Fruit fly (Drosophila melanogaster) whole organism, embryonic: ENCODE measurements around the gene Sry-alpha.

Experiments used
- B-H1 ChIP-seq: fragments of 200-800 bp; sonication (Bioruptor generic); IDR thresholded peaks from 3 replicates; pipeline ENCODE4 v1.3.6; 2022; ENCODE audit warnings: missing biosample characterization, missing genetic modification characterization
- CG10431 ChIP-seq: fragments of 200-800 bp; sonication (Bioruptor generic); optimal IDR thresholded peaks from 3 replicates; lab custom pipeline; 2018; ENCODE audit warnings: missing biosample characterization, mild to moderate bottlenecking, missing genetic modification characterization
- CG11398 ChIP-seq: fragments of 200-800 bp; sonication (Bioruptor generic); optimal IDR thresholded peaks from 2 replicates; lab custom pipeline; 2016; ENCODE audit warnings: missing biosample characterization, missing genetic modification characterization
- CG12071 ChIP-seq: fragments of 200-800 bp; sonication (Bioruptor generic); optimal IDR thresholded peaks from 3 replicates; lab custom pipeline; 2018; ENCODE audit warnings: missing biosample characterization, mild to moderate bottlenecking, missing genetic modification characterization
- CG14014 ChIP-seq: fragments of 200-800 bp; sonication (Bioruptor generic); IDR thresholded peaks from 2 replicates; pipeline ENCODE4 v1.3.6; 2022; ENCODE audit warnings: missing biosample characterization, missing genetic modification characterization
- CG15269 ChIP-seq: fragments of 200-800 bp; sonication (Bioruptor generic); optimal IDR thresholded peaks from 2 replicates; lab custom pipeline; 2018; ENCODE audit warnings: missing biosample characterization, mild to moderate bottlenecking, missing genetic modification characterization, moderate library complexity
- CG17912 ChIP-seq: fragments of 200-800 bp; sonication (Bioruptor generic); optimal IDR thresholded peaks from 2 replicates; lab custom pipeline; 2018; ENCODE audit warnings: missing biosample characterization, mild to moderate bottlenecking, missing genetic modification characterization
- CG18599 ChIP-seq: fragments of 200-800 bp; sonication (Bioruptor generic); optimal IDR thresholded peaks from 3 replicates; lab custom pipeline; 2017; ENCODE audit warnings: missing biosample characterization, missing genetic modification characterization, mild to moderate bottlenecking, moderate library complexity, missing genetic modification reagents
- CG18619 ChIP-seq: fragments of 200-800 bp; sonication (Bioruptor generic); optimal IDR thresholded peaks from 3 replicates; lab custom pipeline; 2017; ENCODE audit warnings: missing biosample characterization, mild to moderate bottlenecking, missing genetic modification characterization
- CG2120 ChIP-seq: fragments of 200-800 bp; sonication (Bioruptor generic); optimal IDR thresholded peaks from 3 replicates; lab custom pipeline; 2016; ENCODE audit warnings: missing biosample characterization, missing genetic modification characterization
- CG32767 ChIP-seq: fragments of 200-800 bp; sonication (Bioruptor generic); IDR thresholded peaks from 2 replicates; pipeline ENCODE4 v1.3.6; 2022; ENCODE audit warnings: missing biosample characterization, missing genetic modification characterization
- CG3407 ChIP-seq: fragments of 200-800 bp; sonication (Bioruptor generic); optimal IDR thresholded peaks from 2 replicates; lab custom pipeline; 2018; ENCODE audit warnings: missing biosample characterization, mild to moderate bottlenecking, missing genetic modification characterization
- CG34422 ChIP-seq: fragments of 200-800 bp; sonication (Bioruptor generic); IDR thresholded peaks from 3 replicates; pipeline ENCODE4 v1.3.6; 2022; ENCODE audit warnings: missing biosample characterization, missing genetic modification characterization
- CG43689 ChIP-seq: fragments of 200-800 bp; sonication (Bioruptor generic); IDR thresholded peaks from 2 replicates; pipeline ENCODE4 v1.3.6; 2022; ENCODE audit warnings: missing biosample characterization, missing genetic modification characterization
- CG6254 ChIP-seq: fragments of 200-800 bp; sonication (Bioruptor generic); optimal IDR thresholded peaks from 3 replicates; lab custom pipeline; 2017; ENCODE audit warnings: mild to moderate bottlenecking, missing biosample characterization, missing genetic modification reagents, missing genetic modification characterization
- CG6854 ChIP-seq: fragments of 200-800 bp; sonication (Bioruptor generic); optimal IDR thresholded peaks from 3 replicates; lab custom pipeline; 2017; ENCODE audit warnings: missing biosample characterization, mild to moderate bottlenecking, missing genetic modification characterization
- CG8478 ChIP-seq: fragments of >200 bp; optimal IDR thresholded peaks from 2 replicates; lab custom pipeline; 2018
- Gug ChIP-seq: fragments of 200-800 bp; sonication (Bioruptor generic); IDR thresholded peaks from 4 replicates; pipeline ENCODE4 v1.3.6; 2022; ENCODE audit warnings: missing biosample characterization, missing genetic modification characterization
- H15 ChIP-seq: fragments of 200-800 bp; sonication (Bioruptor generic); IDR thresholded peaks from 3 replicates; pipeline ENCODE4 v1.3.6; 2022; ENCODE audit warnings: missing biosample characterization, missing genetic modification characterization
- Hmr ChIP-seq: fragments of 200-800 bp; sonication (Bioruptor generic); optimal IDR thresholded peaks from 3 replicates; lab custom pipeline; 2017; ENCODE audit warnings: mild to moderate bottlenecking, missing biosample characterization, missing genetic modification reagents, missing genetic modification characterization
- Hr51 ChIP-seq, 2 experiments: fragments of 200-800 bp; sonication (Bioruptor generic); optimal IDR thresholded peaks; 2 replicates in 1 of 2; 3 replicates in 1 of 2; lab custom pipeline; 2016 to 2018; ENCODE audit warnings: missing biosample characterization in 2 of 2, missing genetic modification characterization in 2 of 2, mild to moderate bottlenecking in 1 of 2, moderate library complexity in 1 of 2
- MBD-R2 ChIP-seq: fragments of 200-800 bp; sonication (Bioruptor generic); IDR thresholded peaks from 2 replicates; pipeline ENCODE4 v1.3.6; 2022; ENCODE audit warnings: missing biosample characterization, missing genetic modification characterization
- Nf-YA ChIP-seq: fragments of 200-800 bp; sonication (Bioruptor generic); IDR thresholded peaks from 2 replicates; pipeline ENCODE4 v1.3.6; 2022; ENCODE audit warnings: missing biosample characterization, missing genetic modification characterization
- Ptx1 ChIP-seq: fragments of 200-800 bp; sonication (Bioruptor generic); IDR thresholded peaks from 2 replicates; pipeline ENCODE4 v1.3.6; 2022; ENCODE audit warnings: missing biosample characterization, missing genetic modification characterization
- Rx ChIP-seq: fragments of 200-800 bp; sonication (Bioruptor generic); IDR thresholded peaks from 2 replicates; pipeline ENCODE4 v1.3.6; 2022; ENCODE audit warnings: missing biosample characterization, missing genetic modification characterization
- Side ChIP-seq: fragments of 200-800 bp; sonication (Bioruptor generic); optimal IDR thresholded peaks from 2 replicates; lab custom pipeline; 2016; ENCODE audit warnings: missing biosample characterization, missing genetic modification characterization
- Trl ChIP-seq, 3 experiments: fragments of >200 bp in 2 of 3; fragments of 200-800 bp in 1 of 3; sonication (Bioruptor generic) in 1 of 3; optimal IDR thresholded peaks; 2 replicates in 1 of 3; 3 replicates in 2 of 3; lab custom pipeline; 2016 to 2017; ENCODE audit warnings: missing biosample characterization in 1 of 3, missing genetic modification characterization in 1 of 3
- ato ChIP-seq: fragments of 200-800 bp; sonication (Bioruptor generic); IDR thresholded peaks from 2 replicates; pipeline ENCODE4 v1.3.6; 2022; ENCODE audit warnings: missing biosample characterization, missing genetic modification characterization; ENCODE audit not compliant: partially characterized antibody
- az2 ChIP-seq: fragments of 200-800 bp; sonication (Bioruptor generic); optimal IDR thresholded peaks from 3 replicates; lab custom pipeline; 2016; ENCODE audit warnings: missing biosample characterization, missing genetic modification characterization
- bsh ChIP-seq, 2 experiments: fragments of 200-800 bp; sonication (Bioruptor generic); optimal IDR thresholded peaks; 2 replicates each; lab custom pipeline; 2017 to 2018; ENCODE audit warnings: mild to moderate bottlenecking in 2 of 2, missing biosample characterization in 2 of 2, missing genetic modification characterization in 2 of 2, moderate library complexity in 1 of 2
- btn ChIP-seq: fragments of 200-800 bp; sonication (Bioruptor generic); optimal IDR thresholded peaks from 2 replicates; lab custom pipeline; 2016; ENCODE audit warnings: missing biosample characterization, missing genetic modification characterization
- chn ChIP-seq: fragments of 200-800 bp; sonication (Bioruptor generic); optimal IDR thresholded peaks from 2 replicates; lab custom pipeline; 2016; ENCODE audit warnings: missing biosample characterization, missing genetic modification characterization
- dan ChIP-seq: fragments of 200-800 bp; sonication (Bioruptor generic); IDR thresholded peaks from 2 replicates; pipeline ENCODE4 v1.3.6; 2022; ENCODE audit warnings: missing biosample characterization, missing genetic modification characterization
- dati ChIP-seq: fragments of 200-800 bp; sonication (Bioruptor generic); IDR thresholded peaks from 2 replicates; pipeline ENCODE4 v1.3.6; 2022; ENCODE audit warnings: missing biosample characterization, missing genetic modification characterization
- dmrt11E ChIP-seq: fragments of 200-800 bp; sonication (Bioruptor generic); optimal IDR thresholded peaks from 3 replicates; lab custom pipeline; 2018; ENCODE audit warnings: missing biosample characterization, mild to moderate bottlenecking, missing genetic modification characterization, moderate library complexity
- fd64A ChIP-seq: fragments of 200-800 bp; sonication (Bioruptor generic); optimal IDR thresholded peaks from 3 replicates; lab custom pipeline; 2018; ENCODE audit warnings: missing biosample characterization, mild to moderate bottlenecking, missing genetic modification characterization
- inv ChIP-seq: fragments of 200-800 bp; sonication (Bioruptor generic); IDR thresholded peaks from 2 replicates; pipeline ENCODE4 v1.3.6; 2022; ENCODE audit warnings: missing biosample characterization, missing genetic modification characterization; ENCODE audit not compliant: partially characterized antibody
- lmd ChIP-seq: fragments of 200-800 bp; sonication (Bioruptor generic); IDR thresholded peaks from 2 replicates; pipeline ENCODE4 v1.3.6; 2022; ENCODE audit warnings: missing biosample characterization, missing genetic modification characterization
- pb ChIP-seq: fragments of 200-800 bp; sonication (Bioruptor generic); optimal IDR thresholded peaks from 3 replicates; lab custom pipeline; 2016; ENCODE audit warnings: missing biosample characterization, missing genetic modification characterization
- peb ChIP-seq: fragments of 200-800 bp; sonication (Bioruptor generic); IDR thresholded peaks from 2 replicates; pipeline ENCODE4 v1.3.6; 2022; ENCODE audit warnings: missing biosample characterization, missing genetic modification characterization
- pho ChIP-seq: fragments of 200-800 bp; sonication (Bioruptor generic); optimal IDR thresholded peaks from 2 replicates; lab custom pipeline; 2016; ENCODE audit warnings: missing biosample characterization, missing genetic modification characterization
- pita ChIP-seq: fragments of 200-800 bp; sonication (Bioruptor generic); optimal IDR thresholded peaks from 2 replicates; lab custom pipeline; 2017; ENCODE audit warnings: missing biosample characterization, mild to moderate bottlenecking, missing genetic modification characterization
- ranshi ChIP-seq: fragments of 200-800 bp; sonication (Bioruptor generic); IDR thresholded peaks from 2 replicates; pipeline ENCODE4 v1.3.6; 2022; ENCODE audit warnings: missing biosample characterization, missing genetic modification characterization
- scrt ChIP-seq: fragments of 200-800 bp; sonication (Bioruptor generic); optimal IDR thresholded peaks from 2 replicates; lab custom pipeline; 2018; ENCODE audit warnings: missing biosample characterization, mild to moderate bottlenecking, missing genetic modification characterization, moderate library complexity
- sd ChIP-seq: fragments of 200-800 bp; sonication (Bioruptor generic); optimal IDR thresholded peaks from 3 replicates; lab custom pipeline; 2018; ENCODE audit warnings: missing biosample characterization, mild to moderate bottlenecking, missing genetic modification characterization, moderate library complexity
- seq ChIP-seq: fragments of 200-800 bp; sonication (Bioruptor generic); IDR thresholded peaks from 2 replicates; pipeline ENCODE4 v1.3.6; 2022; ENCODE audit warnings: missing biosample characterization, missing genetic modification characterization
- sima ChIP-seq: fragments of 200-800 bp; sonication (Bioruptor generic); optimal IDR thresholded peaks from 2 replicates; lab custom pipeline; 2016; ENCODE audit warnings: missing biosample characterization, missing genetic modification characterization
- sisA ChIP-seq: fragments of 200-800 bp; sonication (Bioruptor generic); IDR thresholded peaks from 2 replicates; pipeline ENCODE4 v1.3.6; 2022; ENCODE audit warnings: missing biosample characterization, missing genetic modification characterization
- tna ChIP-seq: fragments of 200-800 bp; sonication (Bioruptor generic); IDR thresholded peaks from 2 replicates; pipeline ENCODE4 v1.3.6; 2022; ENCODE audit warnings: missing biosample characterization, missing genetic modification characterization; ENCODE audit not compliant: partially characterized antibody
- toy ChIP-seq: fragments of 200-800 bp; sonication (Bioruptor generic); IDR thresholded peaks from 2 replicates; pipeline ENCODE4 v1.3.6; 2022; ENCODE audit warnings: missing biosample characterization, missing genetic modification characterization
- zen2 ChIP-seq: fragments of 200-800 bp; sonication (Bioruptor generic); IDR thresholded peaks from 3 replicates; pipeline ENCODE4 v1.3.6; 2022; ENCODE audit warnings: missing biosample characterization, missing genetic modification characterization; ENCODE audit not compliant: partially characterized antibody

Sry-alpha gene

DNA sequence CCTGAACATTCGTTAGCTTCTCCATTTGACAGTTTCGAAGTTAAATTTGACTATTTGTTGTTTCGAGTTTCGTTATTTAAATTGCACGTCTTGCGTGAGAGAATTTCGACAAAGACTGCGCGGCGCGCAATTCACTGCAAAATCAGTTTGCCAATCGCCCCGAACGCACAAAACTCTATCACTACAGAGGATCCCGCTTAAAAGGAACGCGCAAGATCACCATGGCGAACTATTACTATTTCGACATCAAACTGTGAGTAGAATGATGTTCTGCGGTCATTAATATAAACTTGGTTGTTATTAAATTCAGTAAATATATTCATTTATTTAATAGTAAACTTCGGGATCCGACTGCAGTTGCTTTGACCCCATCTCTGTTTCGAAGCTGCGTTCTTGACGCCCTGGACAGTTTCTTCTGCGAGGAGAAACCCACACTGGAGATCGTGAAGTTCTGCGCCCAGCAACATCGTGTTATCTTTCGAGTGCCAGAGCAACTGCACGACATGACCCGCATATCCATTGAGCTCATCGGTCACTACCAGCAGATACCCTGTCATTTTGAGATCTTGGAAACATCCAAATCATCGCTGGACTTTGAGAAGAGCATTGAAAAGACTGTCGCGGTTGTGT, 16.5 kb downstream of the Sry-alpha start, which contains the start of the genes Rpp14b and spn-A (continued):
- no peak for TF ChIP-seq zen2 (GFP tag; lab: Robert Waterston, UW)
- TF ChIP-seq dati (GFP tag; lab: Robert Waterston, UW) = no peak
- TF ChIP-seq CG14014 (GFP tag; lab: Robert Waterston, UW) = no peak
- TF ChIP-seq CG11398 = no peak
- TF ChIP-seq sisA (GFP tag; lab: Robert Waterston, UW) = peak; percentile 25; the same call in 1 of the 2 replicates
- no peak for TF ChIP-seq CG6854 (GFP tag; lab: Kevin White, UChicago)
- TF ChIP-seq btn = no peak
- TF ChIP-seq CG15269 = no peak
- TF ChIP-seq Trl (optimal IDR thresholded peaks at IDR 0.05; lab: Kevin White, UChicago) = no peak
- no peak for TF ChIP-seq Trl (GFP tag; optimal IDR thresholded peaks at IDR 0.05; lab: Kevin White, UChicago)
- no peak for TF ChIP-seq chn (GFP tag; lab: Kevin White, UChicago)
- TF ChIP-seq Side (GFP tag; lab: Kevin White, UChicago) = no peak
- TF ChIP-seq CG43689 = no peak
- peak; percentile 29; the same call in 1 of the 2 replicates for TF ChIP-seq lmd (GFP tag; lab: Robert Waterston, UW)
- no peak for TF ChIP-seq az2 (GFP tag; lab: Kevin White, UChicago)
- TF ChIP-seq CG10431 = no peak
- no peak for TF ChIP-seq pho (GFP tag; lab: Kevin White, UChicago)
- TF ChIP-seq CG32767 (GFP tag; lab: Robert Waterston, UW) = no peak
- TF ChIP-seq sd = no peak
- TF ChIP-seq Nf-YA = no peak
- no peak for TF ChIP-seq CG18619 (GFP tag; lab: Kevin White, UChicago)
- no peak for TF ChIP-seq pb (GFP tag; lab: Kevin White, UChicago)
- no peak for TF ChIP-seq dmrt11E (tag; lab: Kevin White, UChicago)
- TF ChIP-seq inv (GFP tag; lab: Robert Waterston, UW) = no peak
- no peak for TF ChIP-seq sima (GFP tag; lab: Kevin White, UChicago)
- no peak for TF ChIP-seq CG12071 (GFP tag; lab: Kevin White, UChicago)
- no peak for TF ChIP-seq scrt
- TF ChIP-seq seq (GFP tag; lab: Robert Waterston, UW) = no peak
- TF ChIP-seq dan (GFP tag; lab: Robert Waterston, UW) = no peak
- TF ChIP-seq H15 (GFP tag; lab: Robert Waterston, UW) = no peak
- no peak for TF ChIP-seq CG6254 (GFP tag; lab: Kevin White, UChicago)
- peak; percentile 53; the same call in 2 of the 4 replicates for TF ChIP-seq Gug
- TF ChIP-seq bsh (GFP tag; optimal IDR thresholded peaks at IDR 0.05; lab: Kevin White, UChicago) = no peak
- TF ChIP-seq MBD-R2 = peak; percentile 84
- no peak for TF ChIP-seq tna (GFP tag; lab: Robert Waterston, UW)
- TF ChIP-seq B-H1 (GFP tag; lab: Robert Waterston, UW) = no peak
- no peak for TF ChIP-seq ranshi (GFP tag; lab: Robert Waterston, UW)
- TF ChIP-seq Hr51 (GFP tag; optimal IDR thresholded peaks at IDR 0.05; lab: Kevin White, UChicago) = peak in 1 of 2 experiments; percentile 4
- TF ChIP-seq CG17912 (GFP tag; lab: Kevin White, UChicago) = no peak
- no peak for TF ChIP-seq peb (GFP tag; lab: Robert Waterston, UW)
- no peak for TF ChIP-seq CG8478 (lab: Kevin White, UChicago)
- peak; percentile 40 for TF ChIP-seq Ptx1
- no peak for TF ChIP-seq CG2120 (GFP tag; lab: Kevin White, UChicago)
- TF ChIP-seq CG3407 (GFP tag; lab: Kevin White, UChicago) = no peak
- TF ChIP-seq pita (GFP tag; lab: Kevin White, UChicago) = no peak
- peak; percentile 6 for TF ChIP-seq CG18599 (GFP tag; lab: Kevin White, UChicago)
- TF ChIP-seq CG34422 (GFP tag; lab: Robert Waterston, UW) = no peak
- TF ChIP-seq Hmr = no peak
- no peak for TF ChIP-seq Rx (GFP tag; lab: Robert Waterston, UW)
- no peak for TF ChIP-seq fd64A (GFP tag; lab: Kevin White, UChicago)
- no peak for TF ChIP-seq toy (GFP tag; lab: Robert Waterston, UW)
- TF ChIP-seq ato (GFP tag; lab: Robert Waterston, UW) = no peak
